Fruit fly (Drosophila melanogaster) whole organism, embryonic: ENCODE measurements around the gene Ugt35E2.

Experiments
- Abd-B ChIP-seq: fragments of 200-800 bp; sonication (Bioruptor generic); optimal IDR thresholded peaks from 2 replicates; lab custom pipeline; 2018; ENCODE audit warnings: missing biosample characterization, mild to moderate bottlenecking, missing genetic modification characterization, moderate library complexity
- Ada2b ChIP-seq: fragments of 200-800 bp; sonication (Bioruptor generic); IDR thresholded peaks from 2 replicates; pipeline ENCODE4 v1.3.6; 2022; ENCODE audit warnings: missing biosample characterization, missing genetic modification characterization
- BEAF-32 ChIP-seq: fragments of 200-800 bp; sonication (Bioruptor generic); optimal IDR thresholded peaks from 3 replicates; lab custom pipeline; 2017; ENCODE audit warnings: missing biosample characterization, missing genetic modification characterization, mild to moderate bottlenecking, moderate library complexity, missing genetic modification reagents
- Bteb2 ChIP-seq: fragments of 200-800 bp; sonication (Bioruptor generic); optimal IDR thresholded peaks from 2 replicates; lab custom pipeline; 2016; ENCODE audit warnings: missing biosample characterization, missing genetic modification characterization
- CG10147 ChIP-seq: fragments of 200-800 bp; sonication (Bioruptor generic); optimal IDR thresholded peaks from 2 replicates; lab custom pipeline; 2019; ENCODE audit warnings: missing biosample characterization, mild to moderate bottlenecking, missing genetic modification characterization, moderate library complexity
- CG10543 ChIP-seq: fragments of 200-800 bp; sonication (Bioruptor generic); optimal IDR thresholded peaks from 3 replicates; lab custom pipeline; 2017; ENCODE audit warnings: missing biosample characterization, mild to moderate bottlenecking, missing genetic modification characterization, moderate library complexity
- CG10979 ChIP-seq: fragments of 200-800 bp; sonication (Bioruptor generic); optimal IDR thresholded peaks from 2 replicates; lab custom pipeline; 2018; ENCODE audit warnings: missing biosample characterization, mild to moderate bottlenecking, missing genetic modification characterization, moderate library complexity
- CG11504 ChIP-seq: fragments of 200-800 bp; sonication (Bioruptor generic); optimal IDR thresholded peaks from 3 replicates; lab custom pipeline; 2019; ENCODE audit warnings: missing biosample characterization, mild to moderate bottlenecking, missing genetic modification characterization, moderate library complexity
- CG12155 ChIP-seq: fragments of 200-800 bp; sonication (Bioruptor generic); optimal IDR thresholded peaks from 3 replicates; lab custom pipeline; 2016; ENCODE audit warnings: missing biosample characterization, missing genetic modification characterization
- CG12769 ChIP-seq: fragments of 200-800 bp; sonication (Bioruptor generic); optimal IDR thresholded peaks from 2 replicates; lab custom pipeline; 2019; ENCODE audit warnings: missing biosample characterization, mild to moderate bottlenecking, missing genetic modification characterization, moderate library complexity
- CG12942 ChIP-seq: fragments of 200-800 bp; sonication (Bioruptor generic); optimal IDR thresholded peaks from 3 replicates; lab custom pipeline; 2016; ENCODE audit warnings: missing biosample characterization, missing genetic modification characterization
- CG13287 ChIP-seq: fragments of 200-800 bp; sonication (Bioruptor generic); IDR thresholded peaks from 2 replicates; pipeline ENCODE4 v1.3.6; 2022; ENCODE audit warnings: missing biosample characterization, missing genetic modification characterization; ENCODE audit not compliant: partially characterized antibody
- CG16813 ChIP-seq: fragments of 200-800 bp; sonication (Bioruptor generic); IDR thresholded peaks from 3 replicates; pipeline ENCODE4 v1.3.6; 2022; ENCODE audit warnings: missing biosample characterization, missing genetic modification characterization; ENCODE audit not compliant: partially characterized antibody
- CG18599 ChIP-seq: fragments of 200-800 bp; sonication (Bioruptor generic); optimal IDR thresholded peaks from 3 replicates; lab custom pipeline; 2017; ENCODE audit warnings: missing biosample characterization, missing genetic modification characterization, mild to moderate bottlenecking, moderate library complexity, missing genetic modification reagents
- CG32767 ChIP-seq: fragments of 200-800 bp; sonication (Bioruptor generic); IDR thresholded peaks from 2 replicates; pipeline ENCODE4 v1.3.6; 2022; ENCODE audit warnings: missing biosample characterization, missing genetic modification characterization
- CG3407 ChIP-seq: fragments of 200-800 bp; sonication (Bioruptor generic); optimal IDR thresholded peaks from 2 replicates; lab custom pipeline; 2018; ENCODE audit warnings: missing biosample characterization, mild to moderate bottlenecking, missing genetic modification characterization
- CG34376 ChIP-seq: fragments of 200-800 bp; sonication (Bioruptor generic); optimal IDR thresholded peaks from 2 replicates; lab custom pipeline; 2018; ENCODE audit warnings: missing biosample characterization, mild to moderate bottlenecking, missing genetic modification characterization
- CG4617 ChIP-seq: fragments of 200-800 bp; sonication (Bioruptor generic); optimal IDR thresholded peaks from 3 replicates; lab custom pipeline; 2016; ENCODE audit warnings: missing biosample characterization, missing genetic modification characterization, borderline replicate concordance
- CG7839 ChIP-seq: fragments of 200-800 bp; sonication (Bioruptor generic); optimal IDR thresholded peaks from 3 replicates; lab custom pipeline; 2018; ENCODE audit warnings: missing biosample characterization, mild to moderate bottlenecking, missing genetic modification characterization, moderate library complexity
- CG9932 ChIP-seq: fragments of 200-800 bp; sonication (Bioruptor generic); IDR thresholded peaks from 2 replicates; pipeline ENCODE4 v1.3.6; 2022; ENCODE audit warnings: missing biosample characterization, missing genetic modification characterization
- Dip2 ChIP-seq: fragments of 200-800 bp; sonication (Bioruptor generic); IDR thresholded peaks from 2 replicates; pipeline ENCODE4 v1.3.6; 2022; ENCODE audit warnings: missing biosample characterization, missing genetic modification characterization
- Dip3 ChIP-seq: fragments of 200-800 bp; sonication (Bioruptor generic); optimal IDR thresholded peaks from 3 replicates; lab custom pipeline; 2016; ENCODE audit warnings: missing biosample characterization, missing genetic modification characterization
- E2f1 ChIP-seq: fragments of 200-800 bp; sonication (Bioruptor generic); IDR thresholded peaks from 2 replicates; pipeline ENCODE4 v1.3.6; 2022; ENCODE audit warnings: missing biosample characterization, missing genetic modification characterization
- E2f2 ChIP-seq: fragments of 200-800 bp; sonication (Bioruptor generic); IDR thresholded peaks from 2 replicates; pipeline ENCODE4 v1.3.6; 2022; ENCODE audit warnings: missing biosample characterization, missing genetic modification characterization
- Ets65A ChIP-seq: fragments of 200-800 bp; sonication (Bioruptor generic); peaks from one replicate; lab custom pipeline; 2016; ENCODE audit warnings: missing biosample characterization, missing genetic modification characterization
- Fer3 ChIP-seq: fragments of 200-800 bp; sonication (Bioruptor generic); optimal IDR thresholded peaks from 2 replicates; lab custom pipeline; 2018; ENCODE audit warnings: missing biosample characterization, mild to moderate bottlenecking, missing genetic modification characterization, moderate library complexity
- HLH3B ChIP-seq: fragments of 200-800 bp; sonication (Bioruptor generic); IDR thresholded peaks from 2 replicates; pipeline ENCODE4 v1.3.6; 2022; ENCODE audit warnings: missing biosample characterization, missing genetic modification characterization
- Hmx ChIP-seq: fragments of 200-800 bp; sonication (Bioruptor generic); optimal IDR thresholded peaks from 2 replicates; lab custom pipeline; 2016; ENCODE audit warnings: missing biosample characterization, missing genetic modification characterization
- Jarid2 ChIP-seq: fragments of 200-800 bp; sonication (Bioruptor generic); optimal IDR thresholded peaks from 3 replicates; lab custom pipeline; 2017; ENCODE audit warnings: mild to moderate bottlenecking, missing biosample characterization, missing genetic modification reagents, missing genetic modification characterization
- Myb ChIP-seq: fragments of 200-800 bp; sonication (Bioruptor generic); optimal IDR thresholded peaks from 2 replicates; lab custom pipeline; 2016; ENCODE audit warnings: missing biosample characterization, missing genetic modification characterization
- bbx ChIP-seq: fragments of 200-800 bp; sonication (Bioruptor generic); IDR thresholded peaks from 2 replicates; pipeline ENCODE4 v1.3.6; 2022; ENCODE audit warnings: missing biosample characterization, missing genetic modification characterization; ENCODE audit not compliant: partially characterized antibody
- bcd ChIP-seq: fragments of 200-800 bp; sonication (Bioruptor generic); optimal IDR thresholded peaks from 2 replicates; lab custom pipeline; 2017; ENCODE audit warnings: missing biosample characterization, mild to moderate bottlenecking, missing genetic modification characterization
- br ChIP-seq: fragments of >200 bp; optimal IDR thresholded peaks from 2 replicates; lab custom pipeline; 2017
- chif ChIP-seq, 2 experiments: fragments of 200-800 bp; sonication (Bioruptor generic); optimal IDR thresholded peaks; 3 replicates each; lab custom pipeline; 2016; ENCODE audit warnings: missing biosample characterization in 2 of 2, missing genetic modification characterization in 2 of 2
- en ChIP-seq: fragments of 200-800 bp; sonication (Bioruptor generic); optimal IDR thresholded peaks from 2 replicates; lab custom pipeline; 2016; ENCODE audit warnings: missing biosample characterization, missing genetic modification characterization
- fd102C ChIP-seq: fragments of 200-800 bp; sonication (Bioruptor generic); optimal IDR thresholded peaks from 2 replicates; lab custom pipeline; 2018; ENCODE audit warnings: missing biosample characterization, mild to moderate bottlenecking, missing genetic modification characterization, moderate library complexity
- gcm ChIP-seq: fragments of 200-800 bp; sonication (Bioruptor generic); optimal IDR thresholded peaks from 2 replicates; lab custom pipeline; 2019; ENCODE audit warnings: missing biosample characterization, mild to moderate bottlenecking, missing genetic modification characterization, moderate library complexity
- gt ChIP-seq: fragments of 200-800 bp; sonication (Bioruptor generic); IDR thresholded peaks from 2 replicates; pipeline ENCODE4 v1.3.6; 2022; ENCODE audit warnings: missing biosample characterization, missing genetic modification characterization
- knrl ChIP-seq: fragments of 200-800 bp; sonication (Bioruptor generic); IDR thresholded peaks from 3 replicates; pipeline ENCODE4 v1.3.6; 2022; ENCODE audit warnings: missing biosample characterization, missing genetic modification characterization; ENCODE audit not compliant: partially characterized antibody
- luna ChIP-seq: fragments of 200-800 bp; sonication (Bioruptor generic); optimal IDR thresholded peaks from 2 replicates; lab custom pipeline; 2016; ENCODE audit warnings: missing biosample characterization, missing genetic modification characterization
- nau ChIP-seq: fragments of 200-800 bp; sonication (Bioruptor generic); optimal IDR thresholded peaks from 3 replicates; lab custom pipeline; 2017; ENCODE audit warnings: missing biosample characterization, mild to moderate bottlenecking, missing genetic modification characterization, missing genetic modification reagents
- pb ChIP-seq: fragments of 200-800 bp; sonication (Bioruptor generic); optimal IDR thresholded peaks from 3 replicates; lab custom pipeline; 2016; ENCODE audit warnings: missing biosample characterization, missing genetic modification characterization
- peb ChIP-seq: fragments of 200-800 bp; sonication (Bioruptor generic); IDR thresholded peaks from 2 replicates; pipeline ENCODE4 v1.3.6; 2022; ENCODE audit warnings: missing biosample characterization, missing genetic modification characterization
- run ChIP-seq: fragments of 200-800 bp; sonication (Bioruptor generic); optimal IDR thresholded peaks from 3 replicates; lab custom pipeline; 2018; ENCODE audit warnings: missing biosample characterization, mild to moderate bottlenecking, missing genetic modification characterization
- schlank ChIP-seq: fragments of 200-800 bp; sonication (Bioruptor generic); optimal IDR thresholded peaks from 2 replicates; lab custom pipeline; 2018; ENCODE audit warnings: missing biosample characterization, mild to moderate bottlenecking, missing genetic modification characterization
- sug ChIP-seq: fragments of 200-800 bp; optimal IDR thresholded peaks from 2 replicates; lab custom pipeline; 2019; ENCODE audit warnings: missing biosample characterization, mild to moderate bottlenecking, missing genetic modification characterization, moderate library complexity
- tap ChIP-seq: fragments of 200-800 bp; optimal IDR thresholded peaks from 3 replicates; lab custom pipeline; 2019; ENCODE audit warnings: missing biosample characterization, mild to moderate bottlenecking, missing genetic modification characterization, moderate library complexity
- tna ChIP-seq: fragments of 200-800 bp; sonication (Bioruptor generic); IDR thresholded peaks from 2 replicates; pipeline ENCODE4 v1.3.6; 2022; ENCODE audit warnings: missing biosample characterization, missing genetic modification characterization; ENCODE audit not compliant: partially characterized antibody
- tx ChIP-seq: fragments of 200-800 bp; sonication (Bioruptor generic); optimal IDR thresholded peaks from 2 replicates; lab custom pipeline; 2016; ENCODE audit warnings: missing biosample characterization, missing genetic modification characterization
- unc-4 ChIP-seq: fragments of 200-800 bp; sonication (Bioruptor generic); IDR thresholded peaks from 2 replicates; pipeline ENCODE4 v1.3.6; 2022; ENCODE audit warnings: missing biosample characterization, missing genetic modification characterization; ENCODE audit not compliant: partially characterized antibody
- zfh1 ChIP-seq: fragments of 200-800 bp; sonication (Bioruptor generic); IDR thresholded peaks from 3 replicates; pipeline ENCODE4 v1.3.6; 2022; ENCODE audit warnings: missing biosample characterization, missing genetic modification characterization

Ugt35E2 gene

DNA sequence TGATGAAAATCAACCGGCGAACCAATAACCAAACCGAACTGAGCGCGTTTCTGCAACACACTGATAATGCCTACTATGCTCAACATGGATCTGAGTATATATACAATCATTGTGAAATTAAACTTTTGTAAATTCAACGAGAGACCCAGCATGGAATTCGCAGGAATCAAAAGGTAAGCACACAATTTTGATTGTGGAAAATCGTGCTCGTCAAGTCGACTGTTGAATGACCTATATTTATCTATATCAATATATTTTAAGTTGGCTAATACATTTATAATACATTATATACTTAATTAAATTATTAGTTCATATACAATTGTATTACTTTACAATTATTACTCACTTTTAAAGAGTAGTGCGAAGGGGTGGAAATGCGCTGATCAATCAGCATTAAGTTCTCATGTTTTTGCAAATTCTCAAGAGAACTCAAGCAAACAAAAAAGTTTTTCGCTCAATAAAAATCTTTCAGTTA, 13.9 kb downstream of the Ugt35E2 start, which contains the start of gene Ugt302K1 (continued):
- no peak for TF ChIP-seq schlank
- no peak for TF ChIP-seq CG13287
- no peak for TF ChIP-seq chif (GFP tag; optimal IDR thresholded peaks at IDR 0.05; lab: Kevin White, UChicago)
- TF ChIP-seq Fer3 (tag; lab: Kevin White, UChicago): peak; percentile 33
- TF ChIP-seq HLH3B (GFP tag; lab: Robert Waterston, UW): no peak
- no peak for TF ChIP-seq en (GFP tag; lab: Kevin White, UChicago)
- TF ChIP-seq sug (tag; lab: Kevin White, UChicago): no peak
- no peak for TF ChIP-seq Jarid2 (GFP tag; lab: Kevin White, UChicago)
- no peak for TF ChIP-seq knrl (GFP tag; lab: Robert Waterston, UW)
- TF ChIP-seq E2f2 (GFP tag; lab: Robert Waterston, UW): no peak
- peak; percentile 66 for TF ChIP-seq CG18599 (GFP tag; lab: Kevin White, UChicago)
- peak; percentile 13 for TF ChIP-seq CG12769
- TF ChIP-seq nau (GFP tag; lab: Kevin White, UChicago): no peak
- TF ChIP-seq CG3407: no peak
- no peak; the same call in 1 of the 2 replicates for TF ChIP-seq CG32767
- no peak for TF ChIP-seq CG12155 (GFP tag; lab: Kevin White, UChicago)
- TF ChIP-seq BEAF-32 (GFP tag; lab: Kevin White, UChicago): no peak
- TF ChIP-seq fd102C: no peak
- TF ChIP-seq gt (GFP tag; lab: Robert Waterston, UW): no peak
- no peak for TF ChIP-seq E2f1 (GFP tag; lab: Robert Waterston, UW)
- TF ChIP-seq Ada2b (GFP tag; lab: Robert Waterston, UW): peak; percentile 38; the same call in 1 of the 2 replicates
- TF ChIP-seq bcd (GFP tag; lab: Kevin White, UChicago): peak; percentile 28
- no peak for TF ChIP-seq luna (GFP tag; lab: Kevin White, UChicago)
- no peak for TF ChIP-seq bbx (GFP tag; lab: Robert Waterston, UW)
- TF ChIP-seq CG10979: no peak
- TF ChIP-seq gcm (GFP tag; lab: Kevin White, UChicago): no peak
- no peak for TF ChIP-seq peb (GFP tag; lab: Robert Waterston, UW)
- TF ChIP-seq CG9932 (GFP tag; lab: Robert Waterston, UW): no peak; the same call in 1 of the 2 replicates
- TF ChIP-seq Dip3 (GFP tag; lab: Kevin White, UChicago): no peak
- TF ChIP-seq CG34376: no peak
- TF ChIP-seq CG7839 (tag; lab: Kevin White, UChicago): peak; percentile 47
- TF ChIP-seq br (lab: Kevin White, UChicago): no peak
- TF ChIP-seq Hmx (GFP tag; lab: Kevin White, UChicago): no peak
- TF ChIP-seq tx (GFP tag; lab: Kevin White, UChicago): no peak
- TF ChIP-seq tap (tag; lab: Kevin White, UChicago): no peak
- peak; percentile 15 for TF ChIP-seq CG10147 (GFP tag; lab: Kevin White, UChicago)
- TF ChIP-seq CG12942 (GFP tag; lab: Kevin White, UChicago): no peak
- no peak for TF ChIP-seq Ets65A (GFP tag; lab: Kevin White, UChicago)
- no peak for TF ChIP-seq zfh1 (GFP tag; lab: Robert Waterston, UW)
- no peak for TF ChIP-seq Myb (GFP tag; lab: Kevin White, UChicago)
- TF ChIP-seq Bteb2 (GFP tag; lab: Kevin White, UChicago): no peak
- no peak for TF ChIP-seq CG11504
- TF ChIP-seq unc-4 (GFP tag; lab: Robert Waterston, UW): no peak
- TF ChIP-seq CG4617: no peak
- no peak for TF ChIP-seq CG10543 (GFP tag; lab: Kevin White, UChicago)
- TF ChIP-seq Abd-B: no peak
- no peak for TF ChIP-seq Dip2 (GFP tag; lab: Robert Waterston, UW)
- TF ChIP-seq CG16813: no peak
- no peak for TF ChIP-seq run (tag; lab: Kevin White, UChicago)
- TF ChIP-seq pb: no peak
- no peak for TF ChIP-seq tna (GFP tag; lab: Robert Waterston, UW)
